Worm (Caenorhabditis elegans) whole organism, L4 larva: ENCODE measurements around the gene ttn-1.

Experiments used
- F10B5.3 ChIP-seq: sonication (generic microtip); optimal IDR thresholded peaks from 2 replicates; lab custom pipeline; 2016; ENCODE audit warnings: mild to moderate bottlenecking, missing genetic modification characterization, missing compliant biosample characterization
- Y48G9A.11 ChIP-seq: fragments of 200-800 bp; sonication (Bioruptor generic); IDR thresholded peaks from 2 replicates; pipeline ENCODE4 v1.3.6; 2022; ENCODE audit warnings: missing genetic modification reagents, missing genetic modification characterization, missing compliant biosample characterization
- Y5F2A.4 ChIP-seq: fragments of 200-800 bp; sonication (Bioruptor generic); optimal IDR thresholded peaks from 2 replicates; lab custom pipeline; 2018; ENCODE audit warnings: mild to moderate bottlenecking, missing genetic modification characterization, missing compliant biosample characterization
- aha-1 ChIP-seq: fragments of 150-350 bp; peaks from one replicate; lab custom pipeline; 2014; ENCODE audit warnings: missing biosample characterization, missing genetic modification characterization
- ceh-28 ChIP-seq: fragments of 150-350 bp; optimal IDR thresholded peaks from 2 replicates; lab custom pipeline; 2014; ENCODE audit warnings: missing biosample characterization, missing genetic modification reagents, missing genetic modification characterization
- ceh-32 ChIP-seq: sonication (generic microtip); optimal IDR thresholded peaks from 2 replicates; lab custom pipeline; 2016; ENCODE audit warnings: mild to moderate bottlenecking, missing genetic modification characterization, missing compliant biosample characterization; ENCODE audit not compliant: poor library complexity
- ceh-82 ChIP-seq: sonication (generic microtip); optimal IDR thresholded peaks from 2 replicates; lab custom pipeline; 2017; ENCODE audit warnings: missing biosample characterization, missing genetic modification characterization
- cey-2 ChIP-seq: sonication (generic microtip); optimal IDR thresholded peaks from 3 replicates; lab custom pipeline; 2017; ENCODE audit warnings: missing genetic modification characterization, mild to moderate bottlenecking, missing compliant biosample characterization, antibody characterized with exemption, borderline replicate concordance; ENCODE audit not compliant: insufficient read depth
- ctbp-1 ChIP-seq: fragments of 200-800 bp; sonication (Bioruptor generic); IDR thresholded peaks from 2 replicates; pipeline ENCODE4 v1.3.6; 2022; ENCODE audit warnings: missing genetic modification reagents, missing genetic modification characterization, missing compliant biosample characterization
- daf-16 ChIP-seq, 3 experiments: sonication (generic microtip); optimal IDR thresholded peaks; 2 replicates each; lab custom pipeline; 2016 to 2017; ENCODE audit warnings: missing genetic modification characterization in 3 of 3, missing genetic modification reagents in 3 of 3, mild to moderate bottlenecking in 2 of 3, missing compliant biosample characterization in 2 of 3, missing biosample characterization in 1 of 3, moderate library complexity in 1 of 3
- daf-19 ChIP-seq: fragments of 200-800 bp; sonication (Bioruptor generic); conservative IDR thresholded peaks from 2 replicates; pipeline ENCODE4 v1.3.6; 2022; ENCODE audit warnings: missing genetic modification characterization, missing compliant biosample characterization
- dpl-1 ChIP-seq: fragments of 150-350 bp; optimal IDR thresholded peaks from 2 replicates; lab custom pipeline; 2014; ENCODE audit warnings: missing biosample characterization, missing genetic modification reagents, missing genetic modification characterization
- duxl-1 ChIP-seq: sonication (generic microtip); optimal IDR thresholded peaks from 2 replicates; lab custom pipeline; 2016; ENCODE audit warnings: mild to moderate bottlenecking, missing genetic modification characterization, moderate library complexity, missing compliant biosample characterization; ENCODE audit not compliant: poor library complexity
- dve-1 ChIP-seq: sonication (generic microtip); optimal IDR thresholded peaks from 2 replicates; lab custom pipeline; 2017; ENCODE audit warnings: antibody characterized with exemption, mild to moderate bottlenecking, missing genetic modification characterization, missing compliant biosample characterization; ENCODE audit not compliant: insufficient read depth
- egl-43 ChIP-seq: fragments of 200-800 bp; sonication (Bioruptor generic); IDR thresholded peaks from 2 replicates; pipeline ENCODE4 v1.3.6; 2022; ENCODE audit warnings: missing genetic modification reagents, missing genetic modification characterization, missing compliant biosample characterization
- fkh-10 ChIP-seq: fragments of 150-350 bp; optimal IDR thresholded peaks from 2 replicates; lab custom pipeline; 2014; ENCODE audit warnings: missing biosample characterization, missing genetic modification reagents, missing genetic modification characterization
- gei-8 ChIP-seq: fragments of 200-800 bp; sonication (Bioruptor generic); optimal IDR thresholded peaks from 2 replicates; lab custom pipeline; 2018; ENCODE audit warnings: mild to moderate bottlenecking, missing genetic modification characterization, missing compliant biosample characterization
- hlh-11 ChIP-seq: fragments of 200-800 bp; sonication (Bioruptor generic); optimal IDR thresholded peaks from 2 replicates; lab custom pipeline; 2018; ENCODE audit warnings: mild to moderate bottlenecking, missing genetic modification characterization, missing compliant biosample characterization
- hlh-30 ChIP-seq: sonication (generic microtip); optimal IDR thresholded peaks from 2 replicates; lab custom pipeline; 2017; ENCODE audit warnings: antibody characterized with exemption, mild to moderate bottlenecking, missing genetic modification characterization, missing compliant biosample characterization; ENCODE audit not compliant: insufficient read depth
- hmg-1.1 ChIP-seq: fragments of 200-800 bp; sonication (Bioruptor generic); IDR thresholded peaks from 2 replicates; pipeline ENCODE4 v1.3.6; 2022; ENCODE audit warnings: missing genetic modification reagents, missing genetic modification characterization, missing compliant biosample characterization
- lin-1 ChIP-seq: fragments of 200-800 bp; sonication (Bioruptor generic); IDR thresholded peaks from 2 replicates; pipeline ENCODE4 v1.3.6; 2022; ENCODE audit warnings: missing genetic modification reagents, missing genetic modification characterization, missing compliant biosample characterization
- lin-29 ChIP-seq: fragments of 200-800 bp; sonication (Bioruptor generic); IDR thresholded peaks from 2 replicates; pipeline ENCODE4 v1.3.6; 2022; ENCODE audit warnings: missing genetic modification reagents, missing genetic modification characterization, missing compliant biosample characterization
- lin-38 ChIP-seq: fragments of 200-800 bp; sonication (Bioruptor generic); IDR thresholded peaks from 2 replicates; pipeline ENCODE4 v1.3.6; 2022; ENCODE audit warnings: missing genetic modification reagents, missing genetic modification characterization, missing compliant biosample characterization
- lsy-2 ChIP-seq, 2 experiments: fragments of 150-350 bp in 1 of 2; sonication (generic microtip) in 1 of 2; optimal IDR thresholded peaks; 2 replicates each; lab custom pipeline; 2014 to 2017; ENCODE audit warnings: missing biosample characterization in 2 of 2, missing genetic modification characterization in 2 of 2
- mdl-1 ChIP-seq, 2 experiments: fragments of 150-350 bp in 1 of 2; sonication (generic microtip) in 1 of 2; optimal IDR thresholded peaks; 2 replicates each; lab custom pipeline; 2014 to 2017; ENCODE audit warnings: missing biosample characterization in 2 of 2, missing genetic modification characterization in 2 of 2
- mxl-2 ChIP-seq: fragments of 200-800 bp; sonication (Bioruptor generic); conservative IDR thresholded peaks from 2 replicates; pipeline ENCODE4 v1.3.6; 2022; ENCODE audit warnings: missing genetic modification reagents, missing genetic modification characterization, missing compliant biosample characterization
- nhr-10 ChIP-seq: fragments of 150-350 bp; optimal IDR thresholded peaks from 2 replicates; lab custom pipeline; 2014; ENCODE audit warnings: missing biosample characterization, missing genetic modification characterization
- nhr-48 ChIP-seq: sonication (generic microtip); optimal IDR thresholded peaks from 2 replicates; lab custom pipeline; 2016; ENCODE audit warnings: mild to moderate bottlenecking, missing genetic modification characterization, missing compliant biosample characterization
- nhr-77 ChIP-seq: fragments of 150-350 bp; optimal IDR thresholded peaks from 2 replicates; lab custom pipeline; 2014; ENCODE audit warnings: missing biosample characterization, missing genetic modification characterization
- pha-4 ChIP-seq, 2 experiments: fragments of 150-350 bp in 1 of 2; fragments of 200-800 bp in 1 of 2; sonication (Bioruptor generic) in 1 of 2; IDR thresholded peaks in 1 of 2; optimal IDR thresholded peaks in 1 of 2; 2 replicates each; pipeline versions ENCODE4 v1.3.6 to Lab custom; 2014 to 2022; ENCODE audit warnings: missing genetic modification characterization in 2 of 2, missing genetic modification reagents in 2 of 2, missing biosample characterization in 1 of 2, missing compliant biosample characterization in 1 of 2
- set-16 ChIP-seq: fragments of 200-800 bp; sonication (Bioruptor generic); IDR thresholded peaks from 2 replicates; pipeline ENCODE4 v1.3.6; 2022; ENCODE audit warnings: missing genetic modification reagents, missing genetic modification characterization, missing compliant biosample characterization
- snpc-4 ChIP-seq: fragments of 150-350 bp; optimal IDR thresholded peaks from 2 replicates; lab custom pipeline; 2014; ENCODE audit warnings: missing biosample characterization, missing genetic modification characterization
- spr-1 ChIP-seq: sonication (generic microtip); optimal IDR thresholded peaks from 2 replicates; lab custom pipeline; 2016; ENCODE audit warnings: mild to moderate bottlenecking, missing genetic modification characterization, missing compliant biosample characterization
- tag-97 ChIP-seq: fragments of 200-800 bp; sonication (Bioruptor generic); IDR thresholded peaks from 2 replicates; pipeline ENCODE4 v1.3.6; 2022; ENCODE audit warnings: missing genetic modification characterization, missing compliant biosample characterization
- unc-130 ChIP-seq: sonication (generic microtip); optimal IDR thresholded peaks from 2 replicates; lab custom pipeline; 2016; ENCODE audit warnings: missing genetic modification reagents, missing genetic modification characterization, missing compliant biosample characterization
- unc-62 ChIP-seq, 3 experiments: fragments of 150-350 bp in 1 of 3; sonication (generic microtip); optimal IDR thresholded peaks in 2 of 3; peaks in 1 of 3; 1 replicate in 1 of 3; 2 replicates in 2 of 3; lab custom pipeline; 2014 to 2017; ENCODE audit warnings: missing biosample characterization in 3 of 3, missing genetic modification characterization in 3 of 3, missing genetic modification reagents in 3 of 3, missing genotype in 1 of 3
- zag-1 ChIP-seq: fragments of 150-350 bp; optimal IDR thresholded peaks from 2 replicates; lab custom pipeline; 2014; ENCODE audit warnings: missing biosample characterization, missing genetic modification characterization
- zip-2 ChIP-seq: fragments of 150-350 bp; optimal IDR thresholded peaks from 2 replicates; lab custom pipeline; 2014; ENCODE audit warnings: missing biosample characterization, missing genetic modification characterization
- ztf-7 ChIP-seq: fragments of 150-350 bp; optimal IDR thresholded peaks from 2 replicates; lab custom pipeline; 2014; ENCODE audit warnings: missing biosample characterization, missing genetic modification characterization

The ttn-1 gene

DNA sequence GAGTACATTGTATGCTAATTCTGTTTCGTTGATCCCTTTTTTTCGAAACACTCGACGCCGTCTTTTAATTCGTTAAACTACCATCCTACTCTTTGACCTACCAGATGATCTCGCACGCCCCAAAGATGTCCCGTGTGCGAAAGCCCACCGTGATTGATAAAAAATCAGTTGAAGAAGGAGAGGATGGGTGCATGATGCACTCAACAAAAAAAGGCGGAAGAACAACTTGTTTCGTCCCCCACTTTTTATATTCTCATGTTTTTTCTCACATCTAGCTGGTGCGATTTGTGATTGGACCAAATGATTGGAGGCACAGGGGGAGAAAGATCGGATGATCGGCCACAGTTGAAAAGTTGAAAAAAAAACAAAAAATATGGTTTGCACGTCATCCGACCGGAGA, 35.9 kb upstream of the ttn-1 start (continued):
- TF ChIP-seq mdl-1 (tag; optimal IDR thresholded peaks at IDR 0.05; lab: Kevin White, UChicago) = peak; percentile 62 to 83
- no peak for TF ChIP-seq gei-8 (GFP tag; lab: Kevin White, UChicago)

ce11 chrV:6234876-6235275, 32.4 kb upstream of the ttn-1 start, which contains the start of gene K08B12.3:
Gene K08B12.3, plus strand, starts transcription at chrV:6235176.
- no peak for TF ChIP-seq Y48G9A.11
- TF ChIP-seq zag-1 (tag; lab: Kevin White, UChicago) = no peak
- no peak for TF ChIP-seq spr-1 (tag; lab: Kevin White, UChicago)
- TF ChIP-seq tag-97 (GFP tag; lab: Robert Waterston, UW) = no peak
- TF ChIP-seq F10B5.3 = no peak
- TF ChIP-seq set-16 (GFP tag; lab: Robert Waterston, UW) = no peak
- TF ChIP-seq lin-38 (GFP tag; lab: Robert Waterston, UW) = peak; percentile 51
- peak; percentile 4 for TF ChIP-seq dve-1 (tag; lab: Kevin White, UChicago)
- TF ChIP-seq ztf-7 = no peak
- TF ChIP-seq lsy-2 (tag; optimal IDR thresholded peaks at IDR 0.05; lab: Kevin White, UChicago) = peak in 1 of 2 experiments; percentile 13

ce11 chrV:6233952-6234351, 31.5 kb upstream of the ttn-1 start:
- TF ChIP-seq nhr-10 (tag; lab: Kevin White, UChicago) (no peak), duxl-1 (tag; lab: Kevin White, UChicago) (no peak), dpl-1 (GFP tag; lab: Kevin White, UChicago) (no peak), F10B5.3 (no peak), lin-1 (no peak), spr-1 (tag; lab: Kevin White, UChicago) (no peak)

DNA sequence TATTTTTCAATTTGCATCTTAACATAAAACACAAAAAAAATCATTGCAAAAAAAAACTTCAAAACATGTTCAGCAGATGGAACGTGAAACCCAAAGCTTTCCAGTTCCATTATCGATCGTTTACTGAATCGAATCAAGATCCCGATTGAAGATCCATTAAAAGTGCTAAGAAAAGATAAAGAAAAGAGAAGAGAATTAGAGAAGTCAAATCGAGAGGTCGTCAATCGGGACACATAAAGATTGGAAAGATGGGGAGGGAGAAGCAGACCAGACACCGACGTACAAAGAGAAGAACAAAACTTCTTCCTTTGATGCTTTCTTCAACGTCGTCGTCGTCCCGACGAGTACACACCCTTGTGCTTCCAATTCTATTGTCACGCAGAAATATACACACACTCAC, 30.5 kb upstream of the ttn-1 start:
- peak; percentile 24 for TF ChIP-seq hlh-30 (tag; lab: Kevin White, UChicago)
- TF ChIP-seq ceh-32 (tag; lab: Kevin White, UChicago) = no peak
- no peak for TF ChIP-seq hmg-1.1
- TF ChIP-seq mdl-1 (tag; optimal IDR thresholded peaks at IDR 0.05; lab: Kevin White, UChicago) = peak in 1 of 2 experiments; percentile 24
- TF ChIP-seq hlh-11 (tag; lab: Kevin White, UChicago) = peak; percentile 22
- peak; percentile 3 for TF ChIP-seq ceh-28
- TF ChIP-seq lsy-2 (tag; optimal IDR thresholded peaks at IDR 0.05; lab: Kevin White, UChicago) = peak in 1 of 2 experiments; percentile 30
- peak; percentile 24; the same call in 1 of the 2 replicates for TF ChIP-seq ctbp-1 (GFP tag; lab: Robert Waterston, UW)
- peak; percentile 36 for TF ChIP-seq nhr-48 (tag; lab: Kevin White, UChicago)
- no peak for TF ChIP-seq dve-1 (tag; lab: Kevin White, UChicago)
- peak; percentile 47 for TF ChIP-seq fkh-10 (GFP tag; lab: Kevin White, UChicago)
- TF ChIP-seq unc-62 (GFP tag; optimal IDR thresholded peaks at IDR 0.05 in 1 of 2; lab: Kevin White, UChicago) = peak in 1 of 2 experiments; percentile 65
- no peak for TF ChIP-seq unc-62 (tag; optimal IDR thresholded peaks at IDR 0.05; lab: Kevin White, UChicago)

ce11 chrV:6231902-6232340, 29.5 kb upstream of the ttn-1 start:
- TF ChIP-seq nhr-77 (tag; lab: Kevin White, UChicago) (no peak), zip-2 (tag; lab: Kevin White, UChicago) (no peak), lin-29 (GFP tag; lab: Robert Waterston, UW) (no peak), Y5F2A.4 (GFP tag; lab: Kevin White, UChicago) (no peak), aha-1 (tag; lab: Kevin White, UChicago) (peak; percentile 57), egl-43 (GFP tag; lab: Robert Waterston, UW) (no peak), lin-38 (GFP tag; lab: Robert Waterston, UW) (no peak), snpc-4 (tag; lab: Kevin White, UChicago) (no peak), lsy-2 (tag; optimal IDR thresholded peaks at IDR 0.05; lab: Kevin White, UChicago) (peak in 1 of 2 experiments; percentile 18), daf-16 (GFP tag; optimal IDR thresholded peaks at IDR 0.05; lab: Kevin White, UChicago) (no peak), daf-16 (tag; optimal IDR thresholded peaks at IDR 0.05; lab: Kevin White, UChicago) (no peak), mxl-2 (GFP tag; lab: Robert Waterston, UW) (no peak), daf-19 (GFP tag; lab: Robert Waterston, UW) (no peak), ceh-82 (tag; lab: Kevin White, UChicago) (no peak), lin-1 (no peak), unc-130 (no peak), pha-4 (GFP tag; IDR thresholded peaks at IDR 0.05; lab: Robert Waterston, UW) (no peak), pha-4 (tag; optimal IDR thresholded peaks at IDR 0.05; lab: Kevin White, UChicago) (peak; percentile 42), hlh-30 (tag; lab: Kevin White, UChicago) (peak; percentile 31), cey-2 (tag; lab: Kevin White, UChicago) (no peak), nhr-10 (tag; lab: Kevin White, UChicago) (no peak)
